Worm (Caenorhabditis elegans): Measurements from ENCODE around the gene W08G11.3.

W08G11.3 gene

DNA sequence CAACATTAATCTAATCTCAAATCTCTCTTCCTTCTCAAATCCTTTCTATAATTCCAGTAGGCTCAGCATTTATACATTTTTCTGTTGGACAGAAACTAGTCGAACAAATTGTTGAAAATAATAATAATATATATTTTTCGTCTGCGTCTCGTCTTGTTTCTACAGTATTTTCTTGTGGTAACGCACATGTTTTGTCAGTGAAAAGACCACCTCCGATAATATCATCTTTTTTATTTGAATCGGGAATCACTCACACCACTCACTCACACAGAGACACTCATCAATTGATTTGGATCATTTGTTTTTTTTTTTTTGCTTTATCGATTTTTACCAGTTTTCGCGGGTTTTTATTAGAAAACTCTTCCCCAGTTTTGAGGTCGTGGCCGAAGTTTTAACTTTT, 12.8 kb upstream of the W08G11.3 start (continued):
- TF ChIP-seq dmd-8 (GFP tag; IDR thresholded peaks at IDR 0.05) (no peak), nhr-11 (tag; optimal IDR thresholded peaks at IDR 0.05) (no peak), arid-1 (GFP tag; conservative IDR thresholded peaks at IDR 0.05) (no peak), daf-16 (GFP tag; optimal IDR thresholded peaks at IDR 0.05) (no peak), daf-16 (tag; optimal IDR thresholded peaks at IDR 0.05) (peak; percentile 12), dmd-9 (GFP tag; IDR thresholded peaks at IDR 0.05) (no peak), daf-8 (GFP tag; IDR thresholded peaks at IDR 0.05) (no peak), zip-2 (tag; optimal IDR thresholded peaks at IDR 0.05) (no peak), T26A8.4 (GFP tag; IDR thresholded peaks at IDR 0.05) (no peak), madf-5 (GFP tag; IDR thresholded peaks at IDR 0.05) (no peak), ctbp-1 (GFP tag; IDR thresholded peaks at IDR 0.05) (no peak), tag-97 (GFP tag; IDR thresholded peaks at IDR 0.05) (no peak), nhr-237 (tag; optimal IDR thresholded peaks at IDR 0.05) (no peak), lin-1 (GFP tag; IDR thresholded peaks at IDR 0.05) (no peak), mxl-3 (GFP tag; optimal IDR thresholded peaks at IDR 0.05) (peak; percentile 47), mep-1 (tag; optimal IDR thresholded peaks at IDR 0.05) (peak; percentile 0), dve-1 (tag; optimal IDR thresholded peaks at IDR 0.05; ENCODE audit: insufficient read depth) (peak; percentile 28)

DNA sequence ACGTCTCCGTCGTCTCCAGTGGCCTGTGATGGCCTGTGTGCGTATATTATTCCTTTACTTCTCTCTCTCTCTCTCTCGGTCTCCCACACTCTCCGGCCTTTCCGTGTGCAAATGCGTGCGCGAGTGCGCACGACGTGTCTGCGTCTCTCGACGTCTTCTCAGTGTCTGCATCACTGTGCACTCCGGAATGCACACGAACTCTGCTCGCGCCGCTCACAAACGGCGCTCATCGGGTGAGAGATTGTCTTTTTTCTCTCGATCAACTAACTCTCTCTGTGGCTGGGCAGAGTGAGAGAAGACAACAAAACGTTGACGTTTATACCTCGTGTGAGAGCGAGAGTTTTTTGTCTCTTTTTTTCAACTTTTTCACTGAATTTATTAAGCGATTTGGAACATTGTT, 11.5 kb upstream of the W08G11.3 start:
- TF ChIP-seq php-3 (GFP tag; IDR thresholded peaks at IDR 0.05) (peak; percentile 89), attf-4 (tag; optimal IDR thresholded peaks at IDR 0.05) (no peak), pqm-1 (tag; optimal IDR thresholded peaks at IDR 0.05) (no peak), mxl-3 (GFP tag; optimal IDR thresholded peaks at IDR 0.05) (peak; percentile 91), jun-1 (tag; optimal IDR thresholded peaks at IDR 0.05) (peak; percentile 80), cey-2 (tag; optimal IDR thresholded peaks at IDR 0.05; ENCODE audit: borderline replicate concordance, insufficient read depth) (no peak), unc-39 (tag; optimal IDR thresholded peaks at IDR 0.05) (no peak), daf-8 (GFP tag; IDR thresholded peaks at IDR 0.05) (no peak), vab-7 (GFP tag; IDR thresholded peaks at IDR 0.05) (peak; percentile 70), ceh-44 (GFP tag; IDR thresholded peaks at IDR 0.05) (no peak), hmg-1.1 (GFP tag; IDR thresholded peaks at IDR 0.05) (peak; percentile 98), set-16 (GFP tag; IDR thresholded peaks at IDR 0.05) (peak; percentile 92), zag-1 (tag; optimal IDR thresholded peaks at IDR 0.05) (no peak), nhr-6 (tag; optimal IDR thresholded peaks at IDR 0.05) (peak; percentile 79), mep-1 (tag; optimal IDR thresholded peaks at IDR 0.05) (peak; percentile 93), lir-3 (tag; optimal IDR thresholded peaks at IDR 0.05) (no peak), daf-16 (GFP tag; optimal IDR thresholded peaks at IDR 0.05) (peak; percentile 56 to 67), daf-16 (tag; optimal IDR thresholded peaks at IDR 0.05) (peak; percentile 68), skn-1 (tag; optimal IDR thresholded peaks at IDR 0.05) (no peak), aha-1 (tag) (peak; percentile 99), ceh-62 (tag; optimal IDR thresholded peaks at IDR 0.05) (no peak), T20F7.1 (GFP tag; optimal IDR thresholded peaks at IDR 0.05) (no peak), ceh-20 (GFP tag; IDR thresholded peaks at IDR 0.05) (peak; percentile 83), zfp-3 (GFP tag; conservative IDR thresholded peaks at IDR 0.05) (no peak; the same call in 1 of the 2 replicates), zip-11 (GFP tag; IDR thresholded peaks at IDR 0.05) (no peak), dpl-1 (GFP tag; optimal IDR thresholded peaks at IDR 0.05) (peak; percentile 47), ztf-7 (tag; optimal IDR thresholded peaks at IDR 0.05) (peak; percentile 55), ztf-11 (tag; optimal IDR thresholded peaks at IDR 0.05) (no peak), nhr-77 (tag; optimal IDR thresholded peaks at IDR 0.05) (peak; percentile 93), daf-12 (tag; optimal IDR thresholded peaks at IDR 0.05) (no peak), Y105C5A.15 (GFP tag; IDR thresholded peaks at IDR 0.05) (no peak), F49E8.2 (tag; optimal IDR thresholded peaks at IDR 0.05; ENCODE audit: borderline replicate concordance) (no peak), F37D6.2 (tag; optimal IDR thresholded peaks at IDR 0.05) (peak; percentile 64), ctbp-1 (GFP tag; IDR thresholded peaks at IDR 0.05) (peak; percentile 92), R02D3.7 (tag; optimal IDR thresholded peaks at IDR 0.05) (no peak), hif-1 (tag; optimal IDR thresholded peaks at IDR 0.05) (peak in 1 of 2 experiments; percentile 80), T26A8.4 (GFP tag; IDR thresholded peaks at IDR 0.05) (peak; percentile 72; the same call in 1 of the 2 replicates), unc-62 (GFP tag; optimal IDR thresholded peaks at IDR 0.05 in 1 of 2) (peak in 1 of 2 experiments; percentile 97), unc-62 (tag; optimal IDR thresholded peaks at IDR 0.05) (no peak), nhr-11 (tag; optimal IDR thresholded peaks at IDR 0.05) (peak; percentile 68), daf-19 (GFP tag; conservative IDR thresholded peaks at IDR 0.05) (no peak), gei-8 (GFP tag; optimal IDR thresholded peaks at IDR 0.05) (peak; percentile 48)

Measured in whole organism, L4 larva.